Fruit fly (Drosophila melanogaster) whole organism, embryonic: ENCODE results near the gene CG33235.

Source experiments
- Ada2b ChIP-seq: fragments of 200-800 bp; sonication (Bioruptor generic); IDR thresholded peaks from 2 replicates; pipeline ENCODE4 v1.3.6; 2022; ENCODE audit warnings: missing biosample characterization, missing genetic modification characterization
- CG10209 ChIP-seq: fragments of 200-800 bp; sonication (Bioruptor generic); optimal IDR thresholded peaks from 3 replicates; lab custom pipeline; 2017; ENCODE audit warnings: missing biosample characterization, mild to moderate bottlenecking, missing genetic modification characterization, missing genetic modification reagents
- CG10321 ChIP-seq: fragments of 200-800 bp; sonication (Bioruptor generic); IDR thresholded peaks from 2 replicates; pipeline ENCODE4 v1.3.6; 2022; ENCODE audit warnings: missing biosample characterization, missing genetic modification characterization
- CG12104 ChIP-seq: fragments of 200-800 bp; sonication (Bioruptor generic); optimal IDR thresholded peaks from 3 replicates; lab custom pipeline; 2016; ENCODE audit warnings: missing biosample characterization, missing genetic modification characterization
- CG1233 ChIP-seq: fragments of 200-800 bp; sonication (Bioruptor generic); optimal IDR thresholded peaks from 4 replicates; lab custom pipeline; 2018; ENCODE audit warnings: missing biosample characterization, mild to moderate bottlenecking, missing genetic modification characterization
- CG12942 ChIP-seq: fragments of 200-800 bp; sonication (Bioruptor generic); optimal IDR thresholded peaks from 3 replicates; lab custom pipeline; 2016; ENCODE audit warnings: missing biosample characterization, missing genetic modification characterization
- CG15479 ChIP-seq: fragments of 200-800 bp; sonication (Bioruptor generic); optimal IDR thresholded peaks from 3 replicates; lab custom pipeline; 2019; ENCODE audit warnings: missing biosample characterization, mild to moderate bottlenecking, missing genetic modification characterization, moderate library complexity
- CG17612 ChIP-seq: fragments of 200-800 bp; sonication (Bioruptor generic); IDR thresholded peaks from 2 replicates; pipeline ENCODE4 v1.3.6; 2022; ENCODE audit warnings: missing biosample characterization, missing genetic modification characterization
- CG17802 ChIP-seq: fragments of 200-800 bp; sonication (Bioruptor generic); optimal IDR thresholded peaks from 2 replicates; lab custom pipeline; 2018; ENCODE audit warnings: missing biosample characterization, mild to moderate bottlenecking, missing genetic modification characterization, moderate library complexity
- CG2678 ChIP-seq: fragments of 200-800 bp; sonication (Bioruptor generic); optimal IDR thresholded peaks from 3 replicates; lab custom pipeline; 2019; ENCODE audit warnings: missing biosample characterization, mild to moderate bottlenecking, missing genetic modification characterization, moderate library complexity
- CG30403 ChIP-seq: fragments of 200-800 bp; sonication (Bioruptor generic); optimal IDR thresholded peaks from 3 replicates; lab custom pipeline; 2016; ENCODE audit warnings: missing biosample characterization, missing genetic modification characterization
- CG31224 ChIP-seq: fragments of 200-800 bp; sonication (Bioruptor generic); IDR thresholded peaks from 2 replicates; pipeline ENCODE4 v1.3.6; 2022; ENCODE audit warnings: missing biosample characterization, missing genetic modification characterization
- CG31365 ChIP-seq: fragments of 200-800 bp; sonication (Bioruptor generic); optimal IDR thresholded peaks from 2 replicates; lab custom pipeline; 2018; ENCODE audit warnings: missing biosample characterization, mild to moderate bottlenecking, missing genetic modification characterization
- CG31388 ChIP-seq: fragments of 200-800 bp; sonication (Bioruptor generic); optimal IDR thresholded peaks from 2 replicates; lab custom pipeline; 2016; ENCODE audit warnings: missing biosample characterization, missing genetic modification characterization
- CG34224 ChIP-seq: fragments of 200-800 bp; sonication (Bioruptor generic); IDR thresholded peaks from 3 replicates; pipeline ENCODE4 v1.3.6; 2022; ENCODE audit warnings: missing biosample characterization, missing genetic modification characterization; ENCODE audit not compliant: partially characterized antibody
- CG3838 ChIP-seq: fragments of 200-800 bp; sonication (Bioruptor generic); optimal IDR thresholded peaks from 3 replicates; lab custom pipeline; 2016; ENCODE audit warnings: missing biosample characterization, missing genetic modification characterization
- CG4360 ChIP-seq: fragments of 200-800 bp; sonication (Bioruptor generic); IDR thresholded peaks from 2 replicates; pipeline ENCODE4 v1.3.6; 2022; ENCODE audit warnings: missing biosample characterization, missing genetic modification characterization
- CG6689 ChIP-seq: fragments of 200-800 bp; sonication (Bioruptor generic); IDR thresholded peaks from 2 replicates; pipeline ENCODE4 v1.3.6; 2022; ENCODE audit warnings: missing biosample characterization, missing genetic modification characterization
- CG8281 ChIP-seq: fragments of 200-800 bp; sonication (Bioruptor generic); optimal IDR thresholded peaks from 2 replicates; lab custom pipeline; 2018; ENCODE audit warnings: missing biosample characterization, mild to moderate bottlenecking, missing genetic modification characterization, moderate library complexity
- CG9727 ChIP-seq: fragments of 200-800 bp; sonication (Bioruptor generic); optimal IDR thresholded peaks from 3 replicates; lab custom pipeline; 2017; ENCODE audit warnings: missing biosample characterization, mild to moderate bottlenecking, missing genetic modification characterization
- CG9932 ChIP-seq: fragments of 200-800 bp; sonication (Bioruptor generic); IDR thresholded peaks from 2 replicates; pipeline ENCODE4 v1.3.6; 2022; ENCODE audit warnings: missing biosample characterization, missing genetic modification characterization
- CHES-1-like ChIP-seq: fragments of 200-800 bp; sonication (Bioruptor generic); optimal IDR thresholded peaks from 2 replicates; lab custom pipeline; 2016; ENCODE audit warnings: missing biosample characterization, missing genetic modification characterization
- Drgx ChIP-seq: fragments of 200-800 bp; sonication (Bioruptor generic); IDR thresholded peaks from 2 replicates; pipeline ENCODE4 v1.3.6; 2022; ENCODE audit warnings: missing biosample characterization, missing genetic modification characterization
- Ets65A ChIP-seq: fragments of 200-800 bp; sonication (Bioruptor generic); peaks from one replicate; lab custom pipeline; 2016; ENCODE audit warnings: missing biosample characterization, missing genetic modification characterization
- HHEX ChIP-seq: fragments of 200-800 bp; sonication (Bioruptor generic); optimal IDR thresholded peaks from 3 replicates; lab custom pipeline; 2017; ENCODE audit warnings: missing biosample characterization, mild to moderate bottlenecking, missing genetic modification characterization, missing genetic modification reagents
- Hand ChIP-seq: fragments of 200-800 bp; sonication (Bioruptor generic); optimal IDR thresholded peaks from 2 replicates; lab custom pipeline; 2017; ENCODE audit warnings: mild to moderate bottlenecking, missing biosample characterization, missing genetic modification reagents, missing genetic modification characterization
- Hey ChIP-seq: fragments of 200-800 bp; sonication (Bioruptor generic); optimal IDR thresholded peaks from 3 replicates; lab custom pipeline; 2018; ENCODE audit warnings: missing biosample characterization, mild to moderate bottlenecking, missing genetic modification characterization
- Hr51 ChIP-seq, 2 experiments: fragments of 200-800 bp; sonication (Bioruptor generic); optimal IDR thresholded peaks; 2 replicates in 1 of 2; 3 replicates in 1 of 2; lab custom pipeline; 2016 to 2018; ENCODE audit warnings: missing biosample characterization in 2 of 2, missing genetic modification characterization in 2 of 2, mild to moderate bottlenecking in 1 of 2, moderate library complexity in 1 of 2
- Lim3 ChIP-seq: fragments of 200-800 bp; sonication (Bioruptor generic); IDR thresholded peaks from 2 replicates; pipeline ENCODE4 v1.3.6; 2022; ENCODE audit warnings: missing biosample characterization, missing genetic modification characterization
- Max ChIP-seq: fragments of 200-800 bp; sonication (Bioruptor generic); optimal IDR thresholded peaks from 2 replicates; lab custom pipeline; 2016; ENCODE audit warnings: missing biosample characterization, mild to moderate bottlenecking, missing genetic modification characterization
- Neu2 ChIP-seq: fragments of 200-800 bp; sonication (Bioruptor generic); optimal IDR thresholded peaks from 3 replicates; lab custom pipeline; 2016; ENCODE audit warnings: missing biosample characterization, missing genetic modification characterization, borderline replicate concordance
- Pdp1 ChIP-seq, 2 experiments: fragments of 200-800 bp; sonication (Bioruptor generic); optimal IDR thresholded peaks; 3 replicates each; lab custom pipeline; 2016; ENCODE audit warnings: missing biosample characterization in 2 of 2, missing genetic modification characterization in 2 of 2, mild to moderate bottlenecking in 1 of 2, moderate library complexity in 1 of 2
- Rfx ChIP-seq: fragments of 200-800 bp; sonication (Bioruptor generic); IDR thresholded peaks from 2 replicates; pipeline ENCODE4 v1.3.6; 2022; ENCODE audit warnings: missing biosample characterization, missing genetic modification characterization
- TFAM ChIP-seq: fragments of 200-800 bp; sonication (Bioruptor generic); optimal IDR thresholded peaks from 2 replicates; lab custom pipeline; 2017; ENCODE audit warnings: missing biosample characterization, missing genetic modification characterization, inconsistent platforms
- Tbp ChIP-seq: fragments of >200 bp; optimal IDR thresholded peaks from 2 replicates; lab custom pipeline; 2018; ENCODE audit warnings: missing biosample characterization, missing genetic modification characterization
- chif ChIP-seq, 2 experiments: fragments of 200-800 bp; sonication (Bioruptor generic); optimal IDR thresholded peaks; 3 replicates each; lab custom pipeline; 2016; ENCODE audit warnings: missing biosample characterization in 2 of 2, missing genetic modification characterization in 2 of 2
- crol ChIP-seq: fragments of 200-800 bp; sonication (Bioruptor generic); IDR thresholded peaks from 2 replicates; pipeline ENCODE4 v1.3.6; 2022; ENCODE audit warnings: missing biosample characterization, missing genetic modification characterization
- emc ChIP-seq: fragments of 200-800 bp; sonication (Bioruptor generic); optimal IDR thresholded peaks from 2 replicates; lab custom pipeline; 2016; ENCODE audit warnings: missing biosample characterization, missing genetic modification characterization
- eyg ChIP-seq: fragments of 200-800 bp; sonication (Bioruptor generic); optimal IDR thresholded peaks from 3 replicates; lab custom pipeline; 2016; ENCODE audit warnings: missing biosample characterization, missing genetic modification characterization
- gfzf ChIP-seq: fragments of 200-800 bp; sonication (Bioruptor generic); optimal IDR thresholded peaks from 2 replicates; lab custom pipeline; 2016; ENCODE audit warnings: missing biosample characterization, mild to moderate bottlenecking, missing genetic modification characterization, moderate library complexity
- gsb ChIP-seq: fragments of 200-800 bp; sonication (Bioruptor generic); IDR thresholded peaks from 2 replicates; pipeline ENCODE4 v1.3.6; 2022; ENCODE audit warnings: missing biosample characterization, missing genetic modification characterization
- mam ChIP-seq: fragments of 200-800 bp; sonication (Bioruptor generic); optimal IDR thresholded peaks from 3 replicates; lab custom pipeline; 2016; ENCODE audit warnings: missing biosample characterization, missing genetic modification characterization
- odd ChIP-seq: fragments of 200-800 bp; sonication (Bioruptor generic); optimal IDR thresholded peaks from 2 replicates; lab custom pipeline; 2017; ENCODE audit warnings: missing biosample characterization, mild to moderate bottlenecking, missing genetic modification characterization
- rib ChIP-seq: fragments of 200-800 bp; sonication (Bioruptor generic); IDR thresholded peaks from 2 replicates; pipeline ENCODE4 v1.3.6; 2022; ENCODE audit warnings: missing biosample characterization, missing genetic modification characterization
- row ChIP-seq: fragments of 200-800 bp; sonication (Bioruptor generic); IDR thresholded peaks from 3 replicates; pipeline ENCODE4 v1.3.6; 2022; ENCODE audit warnings: missing biosample characterization, missing genetic modification characterization
- schlank ChIP-seq: fragments of 200-800 bp; sonication (Bioruptor generic); optimal IDR thresholded peaks from 2 replicates; lab custom pipeline; 2018; ENCODE audit warnings: missing biosample characterization, mild to moderate bottlenecking, missing genetic modification characterization
- scrt ChIP-seq: fragments of 200-800 bp; sonication (Bioruptor generic); optimal IDR thresholded peaks from 2 replicates; lab custom pipeline; 2018; ENCODE audit warnings: missing biosample characterization, mild to moderate bottlenecking, missing genetic modification characterization, moderate library complexity
- tll ChIP-seq, 2 experiments: fragments of 200-800 bp in 1 of 2; fragments of >200 bp in 1 of 2; sonication (Bioruptor generic) in 1 of 2; optimal IDR thresholded peaks; 2 replicates each; lab custom pipeline; 2017 to 2019; ENCODE audit warnings: missing biosample characterization in 2 of 2, missing genetic modification characterization in 2 of 2, mild to moderate bottlenecking in 1 of 2, moderate library complexity in 1 of 2
- ttk ChIP-seq: fragments of 200-800 bp; sonication (Bioruptor generic); IDR thresholded peaks from 2 replicates; pipeline ENCODE4 v2.1.2; 2022; ENCODE audit warnings: missing biosample characterization, missing genetic modification characterization
- tx ChIP-seq: fragments of 200-800 bp; sonication (Bioruptor generic); optimal IDR thresholded peaks from 2 replicates; lab custom pipeline; 2016; ENCODE audit warnings: missing biosample characterization, missing genetic modification characterization
- wek ChIP-seq: fragments of 200-800 bp; sonication (Bioruptor generic); optimal IDR thresholded peaks from 3 replicates; lab custom pipeline; 2018; ENCODE audit warnings: missing biosample characterization, mild to moderate bottlenecking, missing genetic modification characterization, moderate library complexity
- zf30C ChIP-seq: fragments of 200-800 bp; sonication (Bioruptor generic); optimal IDR thresholded peaks from 3 replicates; lab custom pipeline; 2018; ENCODE audit warnings: missing biosample characterization, mild to moderate bottlenecking, missing genetic modification characterization

CG33235 gene

dm6 chrX:11466757-11467156, 24.6 kb downstream of the CG33235 start:
- no peak for TF ChIP-seq odd (GFP tag; lab: Kevin White, UChicago)
- TF ChIP-seq crol (GFP tag; lab: Robert Waterston, UW), result no peak
- no peak for TF ChIP-seq Max
- peak; percentile 7 for TF ChIP-seq CG30403
- TF ChIP-seq CG10321 (GFP tag; lab: Robert Waterston, UW), result no peak
- no peak for TF ChIP-seq Lim3 (GFP tag; lab: Robert Waterston, UW)
- no peak for TF ChIP-seq CG34224 (GFP tag; lab: Robert Waterston, UW)
- no peak for TF ChIP-seq Tbp
- TF ChIP-seq CG17802 (tag; lab: Kevin White, UChicago), result no peak
- TF ChIP-seq CG2678 (tag; lab: Kevin White, UChicago), result peak; percentile 14
- TF ChIP-seq zf30C (GFP tag; lab: Kevin White, UChicago), result no peak
- no peak for TF ChIP-seq tll (GFP tag; optimal IDR thresholded peaks at IDR 0.05; lab: Kevin White, UChicago)
- no peak for TF ChIP-seq CG4360 (GFP tag; lab: Robert Waterston, UW)
- TF ChIP-seq Hey (tag; lab: Kevin White, UChicago), result no peak
- no peak; the same call in 1 of the 2 replicates for TF ChIP-seq CG6689 (GFP tag; lab: Robert Waterston, UW)
- no peak for TF ChIP-seq CG31224 (GFP tag; lab: Robert Waterston, UW)
- TF ChIP-seq emc (GFP tag; lab: Kevin White, UChicago), result no peak
- TF ChIP-seq rib, result no peak
- TF ChIP-seq tx (GFP tag; lab: Kevin White, UChicago), result no peak
- peak in 1 of 2 experiments; percentile 9 for TF ChIP-seq Pdp1 (GFP tag; optimal IDR thresholded peaks at IDR 0.05; lab: Kevin White, UChicago)
- TF ChIP-seq gfzf (GFP tag; lab: Kevin White, UChicago), result no peak
- TF ChIP-seq CG1233 (GFP tag; lab: Kevin White, UChicago), result no peak
- TF ChIP-seq CG15479 (GFP tag; lab: Kevin White, UChicago), result no peak
- no peak for TF ChIP-seq CG3838 (GFP tag; lab: Kevin White, UChicago)
- peak in 1 of 2 experiments; percentile 34 for TF ChIP-seq Hr51 (GFP tag; optimal IDR thresholded peaks at IDR 0.05; lab: Kevin White, UChicago)
- TF ChIP-seq schlank (tag; lab: Kevin White, UChicago), result no peak
- TF ChIP-seq Hand (GFP tag; lab: Kevin White, UChicago), result no peak
- TF ChIP-seq CG12942 (GFP tag; lab: Kevin White, UChicago), result no peak
- no peak for TF ChIP-seq CG12104
- peak; percentile 30; the same call in 1 of the 2 replicates for TF ChIP-seq CG9932
- TF ChIP-seq gsb (GFP tag; lab: Robert Waterston, UW), result no peak
- TF ChIP-seq Ets65A (GFP tag; lab: Kevin White, UChicago), result peak; percentile 87
- TF ChIP-seq chif (GFP tag; optimal IDR thresholded peaks at IDR 0.05; lab: Kevin White, UChicago), result no peak
- no peak for TF ChIP-seq HHEX (GFP tag; lab: Kevin White, UChicago)
- TF ChIP-seq ttk (GFP tag; lab: Robert Waterston, UW), result no peak
- TF ChIP-seq Neu2, result no peak
- TF ChIP-seq CHES-1-like, result no peak
- no peak for TF ChIP-seq CG9727 (GFP tag; lab: Kevin White, UChicago)
- TF ChIP-seq CG31365, result no peak
- 0 out of 2 replicates have a peak, but pooled peaks have one; percentile 22 for TF ChIP-seq Ada2b (GFP tag; lab: Robert Waterston, UW)
- no peak for TF ChIP-seq CG8281 (tag; lab: Kevin White, UChicago)
- TF ChIP-seq CG31388 (GFP tag; lab: Kevin White, UChicago), result no peak
- TF ChIP-seq CG10209, result no peak
- TF ChIP-seq Rfx (GFP tag; lab: Robert Waterston, UW), result peak; percentile 55; the same call in 1 of the 2 replicates
- TF ChIP-seq Drgx (GFP tag; lab: Robert Waterston, UW), result no peak
- no peak for TF ChIP-seq TFAM (GFP tag; lab: Kevin White, UChicago)
- TF ChIP-seq scrt (GFP tag; lab: Kevin White, UChicago), result no peak
- peak; percentile 49 for TF ChIP-seq row
- no peak for TF ChIP-seq eyg
- peak; percentile 22 for TF ChIP-seq mam (GFP tag; lab: Kevin White, UChicago)
- no peak for TF ChIP-seq wek (GFP tag; lab: Kevin White, UChicago)
- no peak for TF ChIP-seq CG17612 (GFP tag; lab: Robert Waterston, UW)
